Fruit fly (Drosophila melanogaster): ENCODE data around the gene Polr3G.

Polr3G gene

dm6 chr3L:17427013-17427412 lies at the start of gene Polr3G:
TSS of gene Polr3G (minus strand) at chr3L:17427130.
- TF ChIP-seq CG17801 (GFP tag; optimal IDR thresholded peaks at IDR 0.05; ENCODE audit: partially characterized antibody) = peak; percentile 18

dm6 chr3L:17476496-17476895 lies 49.6 kb upstream of the Polr3G start:
- no peak for TF ChIP-seq CG17801 (GFP tag; optimal IDR thresholded peaks at IDR 0.05; ENCODE audit: partially characterized antibody)

dm6 chr3L:17475979-17476393 lies 49.1 kb upstream of the Polr3G start, which contains the start of gene CG34250:
TSS of gene CG34250 (plus strand) at chr3L:17476222.
- peak; percentile 56 for TF ChIP-seq CG17801 (GFP tag; optimal IDR thresholded peaks at IDR 0.05; ENCODE audit: partially characterized antibody)

dm6 chr3L:17474711-17475451 lies 48.0 kb upstream of the Polr3G start, which contains the start of the genes UQCR-Q and CG46525:
TSS of gene UQCR-Q (plus strand) at chr3L:17474761.
TSS of gene CG46525 (plus strand) at chr3L:17475220.
- TF ChIP-seq CG17801 (GFP tag; optimal IDR thresholded peaks at IDR 0.05; ENCODE audit: partially characterized antibody) = peak; percentile 3

dm6 chr3L:17473889-17474288 lies 47.0 kb upstream of the Polr3G start:
- TF ChIP-seq CG17801 (GFP tag; optimal IDR thresholded peaks at IDR 0.05; ENCODE audit: partially characterized antibody) = no peak

- TF ChIP-seq CG17801 (GFP tag; optimal IDR thresholded peaks at IDR 0.05; ENCODE audit: partially characterized antibody) = no peak
Measured at dm6 chr3L:17470110-17470509, 43.2 kb upstream of the Polr3G start, which contains the start of gene SecCl. TSS of gene SecCl (plus strand) at chr3L:17470127.

dm6 chr3L:17465804-17466203 lies 38.9 kb upstream of the Polr3G start, which contains the start of gene QIL1:
TSS of gene QIL1 (plus strand) at chr3L:17465945.
- TF ChIP-seq CG17801 (GFP tag; optimal IDR thresholded peaks at IDR 0.05; ENCODE audit: partially characterized antibody) = no peak

dm6 chr3L:17462474-17462873 lies 35.5 kb upstream of the Polr3G start:
- no peak for TF ChIP-seq CG17801 (GFP tag; optimal IDR thresholded peaks at IDR 0.05; ENCODE audit: partially characterized antibody)

- TF ChIP-seq CG17801 (GFP tag; optimal IDR thresholded peaks at IDR 0.05; ENCODE audit: partially characterized antibody) = no peak
Measured at dm6 chr3L:17461369-17462012, 34.6 kb upstream of the Polr3G start.

dm6 chr3L:17458856-17459518 lies 32.1 kb upstream of the Polr3G start:
- TF ChIP-seq CG17801 (GFP tag; optimal IDR thresholded peaks at IDR 0.05; ENCODE audit: partially characterized antibody) = no peak

- no peak for TF ChIP-seq CG17801 (GFP tag; optimal IDR thresholded peaks at IDR 0.05; ENCODE audit: partially characterized antibody)
Measured at dm6 chr3L:17457695-17458242, 30.8 kb upstream of the Polr3G start.

dm6 chr3L:17447881-17448280 lies 21.0 kb upstream of the Polr3G start:
- TF ChIP-seq CG17801 (GFP tag; optimal IDR thresholded peaks at IDR 0.05; ENCODE audit: partially characterized antibody) = no peak

dm6 chr3L:17445629-17446431 lies 18.9 kb upstream of the Polr3G start:
- no peak for TF ChIP-seq CG17801 (GFP tag; optimal IDR thresholded peaks at IDR 0.05; ENCODE audit: partially characterized antibody)

- no peak for TF ChIP-seq CG17801 (GFP tag; optimal IDR thresholded peaks at IDR 0.05; ENCODE audit: partially characterized antibody)
Measured at dm6 chr3L:17444569-17444968, 17.6 kb upstream of the Polr3G start.

Measured in ovary, adult (tissue).